Worm (Caenorhabditis elegans) whole organism, L4 larva: ENCODE data around the gene Y38F2AR.10.
A peak's percentile ranks its signal among the peaks of the same experiment; 100 is the strongest.

Source experiments
- F10B5.3 ChIP-seq: sonication (generic microtip); optimal IDR thresholded peaks from 2 replicates; lab custom pipeline; 2016; ENCODE audit warnings: mild to moderate bottlenecking, missing genetic modification characterization, missing compliant biosample characterization
- F44E2.7 ChIP-seq: fragments of 200-800 bp; sonication (Bioruptor generic); IDR thresholded peaks from 2 replicates; pipeline ENCODE4 v2.1.2; 2022; ENCODE audit warnings: missing genetic modification characterization, missing compliant biosample characterization
- T26A8.4 ChIP-seq: fragments of 200-800 bp; sonication (Bioruptor generic); IDR thresholded peaks from 2 replicates; pipeline ENCODE4 v1.3.6; 2022; ENCODE audit warnings: missing genetic modification characterization, missing compliant biosample characterization
- Y105C5A.15 ChIP-seq: fragments of 200-800 bp; sonication (Bioruptor generic); IDR thresholded peaks from 2 replicates; pipeline ENCODE4 v1.3.6; 2022; ENCODE audit warnings: missing genetic modification characterization, missing compliant biosample characterization
- ZK337.2 ChIP-seq: fragments of 200-800 bp; sonication (Bioruptor generic); IDR thresholded peaks from 2 replicates; pipeline ENCODE4 v1.3.6; 2022; ENCODE audit warnings: missing genetic modification reagents, missing genetic modification characterization, missing compliant biosample characterization
- ama-1 ChIP-seq: fragments of 150-350 bp; optimal IDR thresholded peaks from 2 replicates; lab custom pipeline; 2014; ENCODE audit warnings: inconsistent platforms, mixed read lengths
- arid-1 ChIP-seq: fragments of 200-800 bp; sonication (Bioruptor generic); conservative IDR thresholded peaks from 2 replicates; pipeline ENCODE4 v1.3.6; 2022; ENCODE audit warnings: missing genetic modification reagents, missing genetic modification characterization, missing compliant biosample characterization
- ceh-20 ChIP-seq: fragments of 200-800 bp; sonication (Bioruptor generic); IDR thresholded peaks from 2 replicates; pipeline ENCODE4 v1.3.6; 2022; ENCODE audit warnings: missing genetic modification reagents, missing genetic modification characterization, missing compliant biosample characterization
- ceh-44 ChIP-seq: fragments of 200-800 bp; sonication (Bioruptor generic); IDR thresholded peaks from 2 replicates; pipeline ENCODE4 v1.3.6; 2022; ENCODE audit warnings: missing genetic modification reagents, missing genetic modification characterization, missing compliant biosample characterization
- ceh-62 ChIP-seq: sonication (generic microtip); optimal IDR thresholded peaks from 2 replicates; lab custom pipeline; 2017; ENCODE audit warnings: missing biosample characterization, missing genetic modification characterization
- ces-1 ChIP-seq: fragments of 150-350 bp; sonication (generic microtip); optimal IDR thresholded peaks from 4 replicates; lab custom pipeline; 2014; ENCODE audit warnings: missing biosample characterization, missing genetic modification reagents, missing genetic modification characterization
- ctbp-1 ChIP-seq: fragments of 200-800 bp; sonication (Bioruptor generic); IDR thresholded peaks from 2 replicates; pipeline ENCODE4 v1.3.6; 2022; ENCODE audit warnings: missing genetic modification reagents, missing genetic modification characterization, missing compliant biosample characterization
- daf-12 ChIP-seq: fragments of 150-350 bp; optimal IDR thresholded peaks from 2 replicates; lab custom pipeline; 2014; ENCODE audit warnings: missing biosample characterization, missing genetic modification reagents, missing genetic modification characterization
- dmd-6 ChIP-seq: fragments of 200-800 bp; sonication (Bioruptor generic); IDR thresholded peaks from 2 replicates; pipeline ENCODE4 v1.3.6; 2022; ENCODE audit warnings: missing genetic modification reagents, missing genetic modification characterization, missing compliant biosample characterization
- dmd-8 ChIP-seq: fragments of 200-800 bp; sonication (Bioruptor generic); IDR thresholded peaks from 2 replicates; pipeline ENCODE4 v1.3.6; 2022; ENCODE audit warnings: missing genetic modification characterization, missing compliant biosample characterization
- dmd-9 ChIP-seq: fragments of 200-800 bp; sonication (Bioruptor generic); IDR thresholded peaks from 2 replicates; pipeline ENCODE4 v1.3.6; 2022; ENCODE audit warnings: missing genetic modification reagents, missing genetic modification characterization, missing compliant biosample characterization
- dpl-1 ChIP-seq: fragments of 150-350 bp; optimal IDR thresholded peaks from 2 replicates; lab custom pipeline; 2014; ENCODE audit warnings: missing biosample characterization, missing genetic modification reagents, missing genetic modification characterization
- duxl-1 ChIP-seq: sonication (generic microtip); optimal IDR thresholded peaks from 2 replicates; lab custom pipeline; 2016; ENCODE audit warnings: mild to moderate bottlenecking, missing genetic modification characterization, moderate library complexity, missing compliant biosample characterization; ENCODE audit not compliant: poor library complexity
- dve-1 ChIP-seq: sonication (generic microtip); optimal IDR thresholded peaks from 2 replicates; lab custom pipeline; 2017; ENCODE audit warnings: antibody characterized with exemption, mild to moderate bottlenecking, missing genetic modification characterization, missing compliant biosample characterization; ENCODE audit not compliant: insufficient read depth
- egl-27 ChIP-seq: sonication (generic microtip); optimal IDR thresholded peaks from 3 replicates; lab custom pipeline; 2017; ENCODE audit warnings: missing biosample characterization, missing genetic modification reagents, missing genetic modification characterization
- gei-8 ChIP-seq: fragments of 200-800 bp; sonication (Bioruptor generic); optimal IDR thresholded peaks from 2 replicates; lab custom pipeline; 2018; ENCODE audit warnings: mild to moderate bottlenecking, missing genetic modification characterization, missing compliant biosample characterization
- hlh-11 ChIP-seq: fragments of 200-800 bp; sonication (Bioruptor generic); optimal IDR thresholded peaks from 2 replicates; lab custom pipeline; 2018; ENCODE audit warnings: mild to moderate bottlenecking, missing genetic modification characterization, missing compliant biosample characterization
- lim-7 ChIP-seq: fragments of 200-800 bp; sonication (Bioruptor generic); IDR thresholded peaks from 2 replicates; pipeline ENCODE4 v1.3.6; 2022; ENCODE audit warnings: missing genetic modification characterization, missing compliant biosample characterization
- lin-1 ChIP-seq: fragments of 200-800 bp; sonication (Bioruptor generic); IDR thresholded peaks from 2 replicates; pipeline ENCODE4 v1.3.6; 2022; ENCODE audit warnings: missing genetic modification reagents, missing genetic modification characterization, missing compliant biosample characterization
- lin-13 ChIP-seq: fragments of 150-350 bp; optimal IDR thresholded peaks from 2 replicates; lab custom pipeline; 2014; ENCODE audit warnings: missing biosample characterization, missing genetic modification reagents, missing genetic modification characterization
- lin-29 ChIP-seq: fragments of 200-800 bp; sonication (Bioruptor generic); IDR thresholded peaks from 2 replicates; pipeline ENCODE4 v1.3.6; 2022; ENCODE audit warnings: missing genetic modification reagents, missing genetic modification characterization, missing compliant biosample characterization
- lin-38 ChIP-seq: fragments of 200-800 bp; sonication (Bioruptor generic); IDR thresholded peaks from 2 replicates; pipeline ENCODE4 v1.3.6; 2022; ENCODE audit warnings: missing genetic modification reagents, missing genetic modification characterization, missing compliant biosample characterization
- lir-3 ChIP-seq: sonication (generic microtip); optimal IDR thresholded peaks from 2 replicates; lab custom pipeline; 2016; ENCODE audit warnings: mild to moderate bottlenecking, missing genetic modification characterization, missing compliant biosample characterization
- madf-5 ChIP-seq, 2 experiments: fragments of 200-800 bp; sonication (Bioruptor generic); IDR thresholded peaks; 2 replicates each; pipeline ENCODE4 v1.3.6; 2022; ENCODE audit warnings: missing compliant biosample characterization in 2 of 2, missing genetic modification characterization in 2 of 2
- mdt-29 ChIP-seq: fragments of 200-800 bp; sonication (Bioruptor generic); IDR thresholded peaks from 2 replicates; pipeline ENCODE4 v1.3.6; 2022; ENCODE audit warnings: missing genetic modification reagents, missing genetic modification characterization, missing compliant biosample characterization
- mes-2 ChIP-seq: sonication (generic microtip); optimal IDR thresholded peaks from 2 replicates; lab custom pipeline; 2016; ENCODE audit warnings: missing genotype, mild to moderate bottlenecking, missing genetic modification characterization, missing compliant biosample characterization; ENCODE audit not compliant: poor library complexity, severe bottlenecking
- nhr-11 ChIP-seq: fragments of 150-350 bp; optimal IDR thresholded peaks from 2 replicates; lab custom pipeline; 2014; ENCODE audit warnings: missing biosample characterization, missing genetic modification characterization
- nhr-111 ChIP-seq: fragments of 200-800 bp; sonication (Bioruptor generic); optimal IDR thresholded peaks from 2 replicates; lab custom pipeline; 2018; ENCODE audit warnings: mild to moderate bottlenecking, missing genetic modification characterization, missing compliant biosample characterization
- nhr-25 ChIP-seq: sonication (generic microtip); optimal IDR thresholded peaks from 2 replicates; lab custom pipeline; 2017; ENCODE audit warnings: missing genetic modification characterization, mild to moderate bottlenecking, missing compliant biosample characterization, antibody characterized with exemption, moderate library complexity, borderline replicate concordance; ENCODE audit not compliant: insufficient read depth
- nhr-41 ChIP-seq: fragments of 200-800 bp; sonication (Bioruptor generic); IDR thresholded peaks from 2 replicates; pipeline ENCODE4 v1.3.6; 2022; ENCODE audit warnings: missing genetic modification reagents, missing genetic modification characterization, missing compliant biosample characterization
- nhr-76 ChIP-seq: fragments of 150-350 bp; optimal IDR thresholded peaks from 2 replicates; lab custom pipeline; 2014; ENCODE audit warnings: missing biosample characterization, missing genetic modification characterization
- nhr-77 ChIP-seq: fragments of 150-350 bp; optimal IDR thresholded peaks from 2 replicates; lab custom pipeline; 2014; ENCODE audit warnings: missing biosample characterization, missing genetic modification characterization
- php-3 ChIP-seq: fragments of 200-800 bp; sonication (Bioruptor generic); IDR thresholded peaks from 2 replicates; pipeline ENCODE4 v1.3.6; 2022; ENCODE audit warnings: missing genetic modification reagents, missing genetic modification characterization, missing compliant biosample characterization
- pqm-1 ChIP-seq: sonication (generic microtip); optimal IDR thresholded peaks from 2 replicates; lab custom pipeline; 2017; ENCODE audit warnings: missing biosample characterization, missing genetic modification characterization
- saeg-2 ChIP-seq: fragments of 200-800 bp; sonication (Bioruptor generic); IDR thresholded peaks from 2 replicates; pipeline ENCODE4 v1.3.6; 2022; ENCODE audit warnings: missing genetic modification reagents, missing genetic modification characterization, missing compliant biosample characterization
- sdz-12 ChIP-seq: fragments of 200-800 bp; sonication (Bioruptor generic); optimal IDR thresholded peaks from 2 replicates; lab custom pipeline; 2018; ENCODE audit warnings: mild to moderate bottlenecking, missing genetic modification characterization, missing compliant biosample characterization
- snpc-1.2 ChIP-seq: fragments of 200-800 bp; sonication (Bioruptor generic); IDR thresholded peaks from 2 replicates; pipeline ENCODE4 v1.3.6; 2022; ENCODE audit warnings: missing genetic modification reagents, missing genetic modification characterization, missing compliant biosample characterization
- spr-1 ChIP-seq: sonication (generic microtip); optimal IDR thresholded peaks from 2 replicates; lab custom pipeline; 2016; ENCODE audit warnings: mild to moderate bottlenecking, missing genetic modification characterization, missing compliant biosample characterization
- unc-130 ChIP-seq: sonication (generic microtip); optimal IDR thresholded peaks from 2 replicates; lab custom pipeline; 2016; ENCODE audit warnings: missing genetic modification reagents, missing genetic modification characterization, missing compliant biosample characterization
- unc-39 ChIP-seq: sonication (generic microtip); optimal IDR thresholded peaks from 2 replicates; lab custom pipeline; 2017; ENCODE audit warnings: missing biosample characterization, missing genetic modification characterization
- unc-62 ChIP-seq, 3 experiments: fragments of 150-350 bp in 1 of 3; sonication (generic microtip); optimal IDR thresholded peaks in 2 of 3; peaks in 1 of 3; 1 replicate in 1 of 3; 2 replicates in 2 of 3; lab custom pipeline; 2014 to 2017; ENCODE audit warnings: missing biosample characterization in 3 of 3, missing genetic modification characterization in 3 of 3, missing genetic modification reagents in 3 of 3, missing genotype in 1 of 3
- vab-7 ChIP-seq: fragments of 200-800 bp; sonication (Bioruptor generic); IDR thresholded peaks from 2 replicates; pipeline ENCODE4 v1.3.6; 2022; ENCODE audit warnings: missing genetic modification reagents, missing genetic modification characterization, missing compliant biosample characterization
- zag-1 ChIP-seq: fragments of 150-350 bp; optimal IDR thresholded peaks from 2 replicates; lab custom pipeline; 2014; ENCODE audit warnings: missing biosample characterization, missing genetic modification characterization
- zfp-2 ChIP-seq: sonication (generic microtip); optimal IDR thresholded peaks from 2 replicates; lab custom pipeline; 2016; ENCODE audit warnings: mild to moderate bottlenecking, missing genetic modification characterization, missing compliant biosample characterization
- zip-11 ChIP-seq: fragments of 200-800 bp; sonication (Bioruptor generic); IDR thresholded peaks from 2 replicates; pipeline ENCODE4 v1.3.6; 2022; ENCODE audit warnings: missing genetic modification characterization, missing compliant biosample characterization

Y38F2AR.10 gene

DNA sequence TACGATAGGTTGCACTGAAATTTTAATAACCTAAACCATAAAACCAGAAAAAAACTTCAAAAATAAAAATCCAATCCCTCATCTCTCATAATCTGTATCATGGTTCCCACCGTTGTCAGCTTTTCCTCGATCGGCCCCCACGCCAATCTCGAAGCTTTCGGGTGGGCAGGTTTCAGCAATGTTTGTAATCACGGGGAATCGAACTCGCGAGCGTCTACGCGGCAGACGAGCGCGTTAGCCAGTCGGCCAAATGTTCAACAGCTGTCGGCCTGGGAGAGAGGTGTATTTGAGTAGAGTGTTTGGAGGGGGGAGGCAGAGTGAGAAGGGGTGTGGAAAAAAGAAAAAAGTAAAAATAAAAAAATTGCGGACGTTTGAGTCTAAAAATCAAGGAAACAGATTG, 9.1 kb upstream of the Y38F2AR.10 start (continued):
- peak; percentile 66; the same call in 1 of the 2 replicates for TF ChIP-seq php-3 (GFP tag; lab: Robert Waterston, UW)
- TF ChIP-seq daf-12 (tag; lab: Kevin White, UChicago): no peak
- TF ChIP-seq dmd-8 (GFP tag; lab: Robert Waterston, UW): peak; percentile 86; the same call in 1 of the 2 replicates
- TF ChIP-seq nhr-76: no peak
- peak; percentile 94 for TF ChIP-seq ctbp-1 (GFP tag; lab: Robert Waterston, UW)
- TF ChIP-seq nhr-41 (GFP tag; lab: Robert Waterston, UW): peak; percentile 55; the same call in 1 of the 2 replicates
- TF ChIP-seq unc-130: peak; percentile 69
- peak; percentile 8 for TF ChIP-seq ces-1 (GFP tag; lab: Kevin White, UChicago)
- peak; percentile 56 for TF ChIP-seq zfp-2 (tag; lab: Kevin White, UChicago)
- peak in 1 of 2 experiments; percentile 39 for TF ChIP-seq unc-62 (GFP tag; optimal IDR thresholded peaks at IDR 0.05 in 1 of 2; lab: Kevin White, UChicago)
- TF ChIP-seq unc-62 (tag; optimal IDR thresholded peaks at IDR 0.05; lab: Kevin White, UChicago): no peak
- no peak for TF ChIP-seq unc-39 (tag; lab: Kevin White, UChicago)
- TF ChIP-seq snpc-1.2 (GFP tag; lab: Robert Waterston, UW): peak; percentile 86
- TF ChIP-seq pqm-1: no peak
- TF ChIP-seq dmd-6 (GFP tag; lab: Robert Waterston, UW): peak; percentile 81
- TF ChIP-seq ZK337.2: peak; percentile 71; the same call in 1 of the 2 replicates
- peak; percentile 79 for TF ChIP-seq spr-1 (tag; lab: Kevin White, UChicago)
- TF ChIP-seq nhr-11 (tag; lab: Kevin White, UChicago): peak; percentile 66
- no peak for TF ChIP-seq zag-1 (tag; lab: Kevin White, UChicago)
- no peak for TF ChIP-seq saeg-2 (GFP tag; lab: Robert Waterston, UW)
- TF ChIP-seq mes-2 (tag; lab: Kevin White, UChicago): peak; percentile 91
- peak; percentile 90 for TF ChIP-seq hlh-11 (tag; lab: Kevin White, UChicago)
- peak; percentile 66 for TF ChIP-seq lir-3
- peak; percentile 77 for TF ChIP-seq ceh-44 (GFP tag; lab: Robert Waterston, UW)
- TF ChIP-seq dmd-9 (GFP tag; lab: Robert Waterston, UW): peak; percentile 61; the same call in 1 of the 2 replicates
- TF ChIP-seq gei-8 (GFP tag; lab: Kevin White, UChicago): peak; percentile 92
- TF ChIP-seq mdt-29 (GFP tag; lab: Robert Waterston, UW): peak; percentile 78; the same call in 1 of the 2 replicates
- TF ChIP-seq F10B5.3: peak; percentile 59
- 0 out of 2 replicates have a peak, but pooled peaks have one; percentile 52 for TF ChIP-seq lin-1
- TF ChIP-seq dpl-1 (GFP tag; lab: Kevin White, UChicago): peak; percentile 52
- peak; percentile 6 for TF ChIP-seq nhr-25 (tag; lab: Kevin White, UChicago)
- TF ChIP-seq ceh-20: peak; percentile 21; the same call in 1 of the 2 replicates
- peak; percentile 84 for TF ChIP-seq dve-1
- TF ChIP-seq lin-38 (GFP tag; lab: Robert Waterston, UW): peak; percentile 89
- TF ChIP-seq nhr-77: peak; percentile 47
- no peak for TF ChIP-seq zip-11 (GFP tag; lab: Robert Waterston, UW)
- peak; percentile 95 for TF ChIP-seq lin-13 (GFP tag; lab: Kevin White, UChicago)
- peak; percentile 88; the same call in 1 of the 2 replicates for TF ChIP-seq F44E2.7 (GFP tag; lab: Robert Waterston, UW)
- TF ChIP-seq ama-1: peak; percentile 51
- peak; percentile 14 for TF ChIP-seq nhr-111 (GFP tag; lab: Kevin White, UChicago)
- TF ChIP-seq T26A8.4 (GFP tag; lab: Robert Waterston, UW): peak; percentile 87
- TF ChIP-seq lin-29 (GFP tag; lab: Robert Waterston, UW): peak; percentile 60; the same call in 1 of the 2 replicates
- peak; percentile 79 for TF ChIP-seq lim-7 (GFP tag; lab: Robert Waterston, UW)
- peak in 1 of 2 experiments; percentile 86; a peak in 2 of 4 replicates for TF ChIP-seq madf-5 (GFP tag; IDR thresholded peaks at IDR 0.05; lab: Robert Waterston, UW)
- no peak for TF ChIP-seq ceh-62 (tag; lab: Kevin White, UChicago)
- TF ChIP-seq Y105C5A.15 (GFP tag; lab: Robert Waterston, UW): peak; percentile 77
- no peak for TF ChIP-seq sdz-12 (GFP tag; lab: Kevin White, UChicago)
- no peak for TF ChIP-seq egl-27 (tag; lab: Kevin White, UChicago)
- TF ChIP-seq duxl-1 (tag; lab: Kevin White, UChicago): peak; percentile 56
- peak; percentile 80 for TF ChIP-seq arid-1 (GFP tag; lab: Robert Waterston, UW)
- peak; percentile 86 for TF ChIP-seq vab-7 (GFP tag; lab: Robert Waterston, UW)
